Fruit fly (Drosophila melanogaster) whole organism, wandering third instar larva: ENCODE data around the gene CG45100.

Source experiments
- CG32264 ChIP-seq: fragments of 200-800 bp; sonication (Bioruptor generic); optimal IDR thresholded peaks from 2 replicates; lab custom pipeline; 2016; ENCODE audit warnings: missing biosample characterization, missing genetic modification characterization
- Hr78 ChIP-seq: fragments of >200 bp; optimal IDR thresholded peaks from 2 replicates; lab custom pipeline; 2017; ENCODE audit warnings: missing biosample characterization, missing genetic modification characterization
- jim ChIP-seq: fragments of 175-275, 200-325 bp; sonication (Bioruptor generic); optimal IDR thresholded peaks from 2 replicates; lab custom pipeline; 2016; ENCODE audit warnings: missing biosample characterization, mild to moderate bottlenecking, missing genetic modification characterization
- pan ChIP-seq: fragments of >200 bp; optimal IDR thresholded peaks from 2 replicates; lab custom pipeline; 2017

- no peak for TF ChIP-seq pan (lab: Kevin White, UChicago)
- TF ChIP-seq jim: no peak
- TF ChIP-seq CG32264 (GFP tag; lab: Kevin White, UChicago): no peak
- TF ChIP-seq Hr78 (GFP tag; lab: Kevin White, UChicago): no peak
Measured at dm6 chr3R:5503789-5504387, 29.5 kb upstream of the CG45100 start.
